Worm (Caenorhabditis elegans): ENCODE results near the gene F22F4.5.

- no peak for TF ChIP-seq pha-4 (tag; optimal IDR thresholded peaks at IDR 0.05)
- TF ChIP-seq pqm-1 (tag; optimal IDR thresholded peaks at IDR 0.05) = no peak
- TF ChIP-seq pros-1 (tag; optimal IDR thresholded peaks at IDR 0.05) = no peak
- no peak for TF ChIP-seq ceh-14 (tag; optimal IDR thresholded peaks at IDR 0.05)
These were observed 9.4 kb downstream of the F22F4.5 start for ce11 chrX:5983267-5983666.
